Fruit fly (Drosophila melanogaster): ENCODE data around the gene Uch.

The Uch gene

DNA sequence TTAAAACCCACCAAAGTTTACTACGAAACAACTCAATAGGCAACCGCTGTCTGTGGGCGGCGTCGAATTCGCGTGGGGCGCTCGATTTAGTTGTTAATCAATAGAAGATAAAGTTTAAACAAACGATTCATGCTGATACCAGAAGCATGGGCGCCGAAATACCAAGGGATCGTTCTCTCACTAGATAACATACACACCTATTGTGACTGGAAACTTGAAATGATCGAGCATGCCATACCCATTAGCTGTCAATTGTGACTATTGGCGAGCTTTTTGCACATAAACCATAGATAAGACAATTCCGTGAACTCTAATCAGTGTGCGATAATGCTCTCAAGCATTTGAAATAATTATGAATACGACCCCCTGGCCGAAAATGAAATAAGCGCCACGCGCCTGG lies 34.6 kb downstream of the Uch start (continued):
- no peak for TF ChIP-seq zen2 (GFP tag; IDR thresholded peaks at IDR 0.05; ENCODE audit: partially characterized antibody)
- peak; percentile 85 for TF ChIP-seq Hey (tag; optimal IDR thresholded peaks at IDR 0.05)
- TF ChIP-seq gt (GFP tag; IDR thresholded peaks at IDR 0.05), result 0 out of 2 replicates have a peak, but pooled peaks have one; percentile 20
- TF ChIP-seq nmo (GFP tag; optimal IDR thresholded peaks at IDR 0.05), result peak; percentile 83
- TF ChIP-seq ham (GFP tag; IDR thresholded peaks at IDR 0.05), result peak; percentile 69; the same call in 1 of the 2 replicates
- TF ChIP-seq nom (GFP tag; optimal IDR thresholded peaks at IDR 0.05), result no peak
- peak; percentile 63 for TF ChIP-seq Dek (tag; optimal IDR thresholded peaks at IDR 0.05)
- 0 out of 2 replicates have a peak, but pooled peaks have one; percentile 44 for TF ChIP-seq toy (GFP tag; IDR thresholded peaks at IDR 0.05)
- no peak for TF ChIP-seq h (optimal IDR thresholded peaks at IDR 0.05)
- TF ChIP-seq tna (GFP tag; IDR thresholded peaks at IDR 0.05; ENCODE audit: partially characterized antibody), result no peak
- TF ChIP-seq CG3281 (GFP tag; optimal IDR thresholded peaks at IDR 0.05), result peak; percentile 60
- TF ChIP-seq hkb (optimal IDR thresholded peaks at IDR 0.05), result no peak
- TF ChIP-seq hkb (GFP tag; IDR thresholded peaks at IDR 0.05), result peak; percentile 73
- no peak for TF ChIP-seq Dref (GFP tag; IDR thresholded peaks at IDR 0.05)
- no peak for TF ChIP-seq usp (GFP tag; optimal IDR thresholded peaks at IDR 0.05)
- no peak for TF ChIP-seq CG8290 (GFP tag; optimal IDR thresholded peaks at IDR 0.05)
- TF ChIP-seq CG8290 (tag; optimal IDR thresholded peaks at IDR 0.05), result peak in 1 of 2 experiments; percentile 86
- peak; percentile 34 for TF ChIP-seq CG16815 (GFP tag; optimal IDR thresholded peaks at IDR 0.05)
- TF ChIP-seq NFAT (GFP tag; IDR thresholded peaks at IDR 0.05), result peak; percentile 34; the same call in 1 of the 2 replicates
- peak; percentile 15; the same call in 1 of the 2 replicates for TF ChIP-seq CG43689 (GFP tag; IDR thresholded peaks at IDR 0.05)
- TF ChIP-seq gcm2 (GFP tag; optimal IDR thresholded peaks at IDR 0.05), result peak; percentile 33
- no peak for TF ChIP-seq crp (GFP tag; optimal IDR thresholded peaks at IDR 0.05)
- peak; percentile 89 for TF ChIP-seq lab (GFP tag; optimal IDR thresholded peaks at IDR 0.05)
- peak; percentile 79 for TF ChIP-seq tx (GFP tag; optimal IDR thresholded peaks at IDR 0.05)
- TF ChIP-seq Atf6 (GFP tag; IDR thresholded peaks at IDR 0.05), result peak; percentile 76
- peak; percentile 62 for TF ChIP-seq wor (GFP tag; IDR thresholded peaks at IDR 0.05)
- TF ChIP-seq Six4 (GFP tag; optimal IDR thresholded peaks at IDR 0.05), result peak; percentile 19
- TF ChIP-seq CG11085 (GFP tag; IDR thresholded peaks at IDR 0.05), result peak; percentile 46; the same call in 1 of the 2 replicates
- TF ChIP-seq bcd (GFP tag; optimal IDR thresholded peaks at IDR 0.05), result peak; percentile 79
- TF ChIP-seq CG4617 (GFP tag; optimal IDR thresholded peaks at IDR 0.05; ENCODE audit: borderline replicate concordance), result no peak
- TF ChIP-seq Bdp1 (GFP tag; optimal IDR thresholded peaks at IDR 0.05), result no peak
- TF ChIP-seq en (GFP tag; optimal IDR thresholded peaks at IDR 0.05), result peak; percentile 15
- peak; percentile 88 for TF ChIP-seq al (GFP tag; IDR thresholded peaks at IDR 0.05)
- TF ChIP-seq bowl (GFP tag; IDR thresholded peaks at IDR 0.05), result peak; percentile 58; the same call in 1 of the 2 replicates
- TF ChIP-seq ssp (GFP tag; IDR thresholded peaks at IDR 0.05), result peak; percentile 49
- TF ChIP-seq nau (GFP tag; optimal IDR thresholded peaks at IDR 0.05), result peak; percentile 60
- peak; percentile 59 for TF ChIP-seq CG12391 (tag; optimal IDR thresholded peaks at IDR 0.05)
- TF ChIP-seq Trl (optimal IDR thresholded peaks at IDR 0.05), result no peak
- peak; percentile 71 for TF ChIP-seq Trl (GFP tag; optimal IDR thresholded peaks at IDR 0.05)
- peak; percentile 45 for TF ChIP-seq CG8281 (tag; optimal IDR thresholded peaks at IDR 0.05)
- TF ChIP-seq abd-A (tag; optimal IDR thresholded peaks at IDR 0.05), result peak; percentile 75
- TF ChIP-seq CG11456 (GFP tag; IDR thresholded peaks at IDR 0.05), result peak; percentile 72; the same call in 2 of the 3 replicates
- TF ChIP-seq CkIIα-i1 (GFP tag; IDR thresholded peaks at IDR 0.05), result no peak
- peak; percentile 56 for TF ChIP-seq CG13624 (GFP tag; optimal IDR thresholded peaks at IDR 0.05)
- TF ChIP-seq CG7745 (tag; optimal IDR thresholded peaks at IDR 0.05), result no peak
- TF ChIP-seq Blimp-1 (GFP tag; optimal IDR thresholded peaks at IDR 0.05), result peak; percentile 61
- 0 out of 3 replicates have a peak, but pooled peaks have one; percentile 50 for TF ChIP-seq CG2199 (GFP tag; IDR thresholded peaks at IDR 0.05)
- TF ChIP-seq inv (GFP tag; IDR thresholded peaks at IDR 0.05; ENCODE audit: partially characterized antibody), result no peak
- TF ChIP-seq CG13123 (GFP tag; optimal IDR thresholded peaks at IDR 0.05), result peak; percentile 34
- TF ChIP-seq CG11247 (GFP tag; IDR thresholded peaks at IDR 0.05), result peak; percentile 44
- TF ChIP-seq CG18599 (GFP tag; optimal IDR thresholded peaks at IDR 0.05), result peak; percentile 86
- TF ChIP-seq CG17568 (GFP tag; optimal IDR thresholded peaks at IDR 0.05), result peak; percentile 66
